Worm (Caenorhabditis elegans): ENCODE measurements around the gene zig-6.

zig-6 gene

DNA sequence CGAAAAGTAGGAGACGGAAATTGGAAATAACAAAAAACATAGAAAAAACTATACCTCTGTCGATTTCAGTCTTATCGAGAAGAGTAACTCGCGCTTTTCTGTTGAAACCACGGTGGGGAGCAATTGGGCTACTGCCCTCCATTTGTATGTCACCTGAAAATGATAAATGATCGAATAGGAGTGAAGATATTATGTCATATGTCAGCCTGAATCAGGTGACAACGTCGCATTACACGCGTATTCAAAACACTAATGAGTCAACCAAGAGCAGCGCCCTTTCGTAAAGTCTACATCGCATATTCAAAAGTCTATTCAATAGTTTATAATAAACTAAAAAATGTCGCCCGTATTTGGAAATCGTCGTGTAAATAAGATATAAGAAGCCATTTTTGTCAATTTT is 35.9 kb downstream of the zig-6 start:
- TF ChIP-seq dmd-6 (GFP tag; IDR thresholded peaks at IDR 0.05): no peak
- TF ChIP-seq Y5F2A.4 (GFP tag; optimal IDR thresholded peaks at IDR 0.05): no peak
- no peak for TF ChIP-seq daf-8 (GFP tag; IDR thresholded peaks at IDR 0.05)
- no peak for TF ChIP-seq mxl-3 (GFP tag; optimal IDR thresholded peaks at IDR 0.05)
- no peak for TF ChIP-seq lin-15B (tag; optimal IDR thresholded peaks at IDR 0.05)
- TF ChIP-seq nhr-76 (tag; optimal IDR thresholded peaks at IDR 0.05): no peak
- TF ChIP-seq daf-16 (GFP tag; optimal IDR thresholded peaks at IDR 0.05): no peak
- no peak for TF ChIP-seq daf-16 (tag; optimal IDR thresholded peaks at IDR 0.05)
- TF ChIP-seq nhr-41 (GFP tag; IDR thresholded peaks at IDR 0.05): no peak
- TF ChIP-seq lin-29 (GFP tag; IDR thresholded peaks at IDR 0.05): no peak
- no peak for TF ChIP-seq mdt-29 (GFP tag; IDR thresholded peaks at IDR 0.05)
- no peak for TF ChIP-seq sdz-12 (GFP tag; optimal IDR thresholded peaks at IDR 0.05)
- no peak for TF ChIP-seq nhr-11 (tag; optimal IDR thresholded peaks at IDR 0.05)
- TF ChIP-seq spr-1 (tag; optimal IDR thresholded peaks at IDR 0.05): no peak

DNA sequence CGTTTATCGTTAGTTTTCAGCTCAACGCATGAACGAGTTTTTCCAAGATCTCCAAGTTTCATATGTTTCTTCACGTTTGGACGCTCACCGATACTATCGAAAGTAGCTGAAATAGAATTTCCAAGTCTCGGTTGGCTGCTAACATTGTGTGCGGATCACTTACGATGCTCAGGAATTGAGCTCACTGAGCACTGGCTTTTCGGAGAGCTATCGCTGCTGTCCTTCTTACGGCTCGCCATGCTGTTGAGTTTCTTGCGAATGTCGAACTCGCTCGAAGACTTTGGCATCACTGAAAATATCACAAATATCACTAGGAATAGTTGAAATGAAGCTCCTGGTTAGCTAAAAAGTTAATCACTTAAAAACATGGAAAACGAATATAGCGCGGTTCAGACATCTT is 37.0 kb downstream of the zig-6 start:
- no peak for TF ChIP-seq ZK337.2 (GFP tag; IDR thresholded peaks at IDR 0.05)
- TF ChIP-seq unc-62 (GFP tag; optimal IDR thresholded peaks at IDR 0.05 in 1 of 2): peak in 1 of 2 experiments; percentile 98
- TF ChIP-seq unc-62 (tag; optimal IDR thresholded peaks at IDR 0.05): no peak

DNA sequence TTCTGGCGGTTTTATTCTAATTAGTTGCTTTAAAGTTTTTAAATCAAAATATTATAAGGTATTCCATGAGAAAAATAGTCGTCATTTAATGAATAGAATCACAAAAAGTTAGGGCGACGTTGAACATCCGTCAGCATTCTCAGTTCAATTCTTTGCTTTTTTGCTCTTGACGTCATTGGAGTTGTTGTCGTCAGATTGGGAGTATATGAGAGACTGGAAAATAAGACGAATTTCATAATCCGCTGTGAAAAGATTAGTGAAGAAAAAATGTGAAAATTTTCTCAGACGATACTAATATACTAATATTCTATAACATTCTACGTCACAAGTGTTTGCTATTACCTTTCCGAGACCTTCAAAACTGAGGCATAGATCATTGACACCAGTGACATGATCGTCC is 37.5 kb downstream of the zig-6 start:
- TF ChIP-seq spr-1 (tag; optimal IDR thresholded peaks at IDR 0.05): no peak
- no peak for TF ChIP-seq nhr-76 (tag; optimal IDR thresholded peaks at IDR 0.05)
- no peak for TF ChIP-seq daf-12 (tag; optimal IDR thresholded peaks at IDR 0.05)
- TF ChIP-seq unc-130 (GFP tag; optimal IDR thresholded peaks at IDR 0.05): no peak
- no peak for TF ChIP-seq Y75B8A.6 (GFP tag; IDR thresholded peaks at IDR 0.05)

DNA sequence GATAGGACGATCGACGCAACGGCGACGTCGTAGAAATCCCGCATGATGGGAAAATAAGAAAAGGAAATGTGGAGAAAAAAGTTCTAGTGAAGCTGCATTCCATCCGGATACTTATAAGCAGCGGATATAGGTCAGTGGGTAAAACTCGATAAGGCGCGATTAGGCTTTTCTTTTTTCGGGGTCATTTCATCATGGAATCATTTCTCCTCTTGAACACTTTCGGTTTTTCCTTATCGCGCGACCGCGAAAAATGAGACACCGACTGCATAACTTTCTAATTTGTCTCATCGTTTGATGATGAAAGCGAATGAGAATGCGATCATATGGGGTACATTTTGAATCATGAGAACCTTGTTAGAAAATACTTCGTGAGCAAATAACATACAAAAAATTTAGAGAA is 38.5 kb downstream of the zig-6 start, which contains the start of gene dpy-8:
Gene dpy-8, minus strand, starts transcription at position 88 of the 400 bp plus-strand sequence.
- TF ChIP-seq F37D6.2 (tag; optimal IDR thresholded peaks at IDR 0.05): no peak
- peak; percentile 39 for TF ChIP-seq nhr-28 (tag; optimal IDR thresholded peaks at IDR 0.05)
- TF ChIP-seq zag-1 (tag; optimal IDR thresholded peaks at IDR 0.05): no peak
- no peak for TF ChIP-seq zip-2 (tag; optimal IDR thresholded peaks at IDR 0.05)
- no peak for TF ChIP-seq Y105C5A.15 (GFP tag; IDR thresholded peaks at IDR 0.05)
- TF ChIP-seq dmd-8 (GFP tag; IDR thresholded peaks at IDR 0.05): no peak
- TF ChIP-seq snpc-4 (tag; optimal IDR thresholded peaks at IDR 0.05): no peak
- no peak for TF ChIP-seq F44E2.7 (GFP tag; IDR thresholded peaks at IDR 0.05)
- no peak for TF ChIP-seq nhr-25 (tag; optimal IDR thresholded peaks at IDR 0.05; ENCODE audit: borderline replicate concordance, insufficient read depth)
- TF ChIP-seq daf-19 (GFP tag; conservative IDR thresholded peaks at IDR 0.05): no peak
- TF ChIP-seq lin-13 (GFP tag; optimal IDR thresholded peaks at IDR 0.05): no peak
- no peak for TF ChIP-seq lir-3 (tag; optimal IDR thresholded peaks at IDR 0.05)
- peak; percentile 21 for TF ChIP-seq hlh-30 (tag; optimal IDR thresholded peaks at IDR 0.05; ENCODE audit: insufficient read depth)

DNA sequence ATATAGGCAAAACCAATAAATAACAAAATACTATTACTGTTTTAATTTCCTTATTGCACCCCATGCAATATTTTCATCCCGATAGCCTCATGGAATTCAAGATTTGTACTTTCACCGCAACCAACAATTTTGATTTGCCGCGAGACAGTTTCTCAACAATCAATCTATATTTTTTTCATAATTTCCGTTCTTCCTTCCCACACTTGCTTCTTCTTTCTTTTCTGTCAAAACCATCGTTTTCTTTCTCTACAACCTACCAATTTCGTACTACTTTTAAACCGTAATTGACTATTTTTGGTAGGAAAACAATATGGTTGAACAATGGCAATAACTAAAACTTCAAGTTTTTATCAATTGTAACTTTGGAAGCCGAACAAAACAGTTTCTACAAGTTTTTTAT is 41.0 kb downstream of the zig-6 start, which contains the start of gene C31H2.14:
Gene C31H2.14, plus strand, starts transcription at position 301 of the 400 bp plus-strand sequence.
- no peak for TF ChIP-seq nhr-237 (tag; optimal IDR thresholded peaks at IDR 0.05)

DNA sequence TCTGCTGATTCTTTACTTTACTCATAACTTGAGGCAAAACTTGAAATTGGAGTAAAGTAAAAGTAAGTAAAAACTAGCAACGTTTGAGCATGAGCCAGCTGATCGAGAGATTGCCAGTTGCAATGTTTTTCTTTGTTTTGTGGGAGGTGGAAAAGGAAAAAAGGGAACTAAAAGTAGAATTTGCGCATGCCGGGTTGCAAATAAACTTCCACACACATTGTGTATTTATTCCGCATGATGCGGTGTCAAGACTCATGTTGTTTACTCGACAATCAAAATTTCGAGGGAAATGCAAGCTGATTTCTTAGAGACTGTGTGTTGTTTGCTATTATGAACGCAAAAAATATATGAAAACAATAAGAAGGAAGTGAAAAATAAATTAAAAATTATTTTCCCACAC is 46.5 kb downstream of the zig-6 start:
- TF ChIP-seq nhr-42 (GFP tag; IDR thresholded peaks at IDR 0.05) (no peak), F44E2.7 (GFP tag; IDR thresholded peaks at IDR 0.05) (no peak), nhr-41 (GFP tag; IDR thresholded peaks at IDR 0.05) (no peak)
